Fruit fly (Drosophila melanogaster) whole organism, prepupa: Measurements from ENCODE around the gene ase.
A peak's percentile ranks its signal among the peaks of the same experiment; 100 is the strongest.

Experiments
- CG10669 ChIP-seq: fragments of 200-800 bp; sonication (Bioruptor generic); optimal IDR thresholded peaks from 3 replicates; lab custom pipeline; 2018; ENCODE audit warnings: missing biosample characterization, mild to moderate bottlenecking, missing genetic modification characterization, moderate library complexity
- CG11902 ChIP-seq: fragments of 200-800 bp; sonication (Bioruptor generic); optimal IDR thresholded peaks from 3 replicates; lab custom pipeline; 2016; ENCODE audit warnings: missing biosample characterization, missing genetic modification characterization
- CG15336 ChIP-seq: fragments of 200-800 bp; sonication (Bioruptor generic); IDR thresholded peaks from 2 replicates; pipeline ENCODE4 v1.3.6; 2022; ENCODE audit warnings: missing biosample characterization, missing genetic modification characterization
- CG1621 ChIP-seq: fragments of 200-800 bp; sonication (Bioruptor generic); optimal IDR thresholded peaks from 3 replicates; lab custom pipeline; 2018; ENCODE audit warnings: missing biosample characterization, mild to moderate bottlenecking, missing genetic modification characterization
- CG3032 ChIP-seq: fragments of 200-800 bp; optimal IDR thresholded peaks from 2 replicates; lab custom pipeline; 2019; ENCODE audit warnings: missing biosample characterization, mild to moderate bottlenecking, missing genetic modification characterization, moderate library complexity
- CG31627 ChIP-seq: fragments of 200-800 bp; sonication (Bioruptor generic); optimal IDR thresholded peaks from 3 replicates; lab custom pipeline; 2016; ENCODE audit warnings: missing biosample characterization, missing genetic modification characterization
- CG34406 ChIP-seq: fragments of 200-800 bp; sonication (Bioruptor generic); optimal IDR thresholded peaks from 3 replicates; lab custom pipeline; 2016; ENCODE audit warnings: missing biosample characterization, missing genetic modification characterization
- CG3919 ChIP-seq: fragments of 200-800 bp; sonication (Bioruptor generic); optimal IDR thresholded peaks from 3 replicates; lab custom pipeline; 2016; ENCODE audit warnings: missing biosample characterization, missing genetic modification characterization
- CG4318 ChIP-seq: fragments of 200-800 bp; sonication (Bioruptor generic); optimal IDR thresholded peaks from 3 replicates; lab custom pipeline; 2017; ENCODE audit warnings: missing biosample characterization, mild to moderate bottlenecking, missing genetic modification characterization
- CG6163 ChIP-seq: fragments of 200-800 bp; sonication (Bioruptor generic); IDR thresholded peaks from 3 replicates; pipeline ENCODE4 v1.3.6; 2022; ENCODE audit warnings: missing biosample characterization, missing genetic modification characterization
- CG6792 ChIP-seq: fragments of 200-800 bp; sonication (Bioruptor generic); optimal IDR thresholded peaks from 3 replicates; lab custom pipeline; 2016; ENCODE audit warnings: missing biosample characterization, missing genetic modification characterization
- CG6854 ChIP-seq: fragments of 200-800 bp; sonication (Bioruptor generic); optimal IDR thresholded peaks from 2 replicates; lab custom pipeline; 2017; ENCODE audit warnings: missing biosample characterization, mild to moderate bottlenecking, missing genetic modification characterization
- CG7368 ChIP-seq: fragments of 200-800 bp; sonication (Bioruptor generic); optimal IDR thresholded peaks from 3 replicates; lab custom pipeline; 2016; ENCODE audit warnings: missing biosample characterization, missing genetic modification characterization
- CG8319 ChIP-seq: fragments of 200-800 bp; sonication (Bioruptor generic); optimal IDR thresholded peaks from 3 replicates; lab custom pipeline; 2016; ENCODE audit warnings: missing biosample characterization, missing genetic modification characterization
- CG8632 ChIP-seq: fragments of 200-800 bp; sonication (Bioruptor generic); optimal IDR thresholded peaks from 3 replicates; lab custom pipeline; 2016; ENCODE audit warnings: missing biosample characterization, missing genetic modification characterization
- Eip78C ChIP-seq: fragments of 200-800 bp; sonication (Bioruptor generic); peaks from one replicate; lab custom pipeline; 2016; ENCODE audit warnings: missing biosample characterization, missing genetic modification characterization
- Eip93F ChIP-seq: fragments of 200-800 bp; sonication (Bioruptor generic); optimal IDR thresholded peaks from 2 replicates; lab custom pipeline; 2016; ENCODE audit warnings: missing biosample characterization, mild to moderate bottlenecking, missing genetic modification characterization
- Ets21C ChIP-seq: fragments of 200-800 bp; sonication (Bioruptor generic); optimal IDR thresholded peaks from 3 replicates; lab custom pipeline; 2016; ENCODE audit warnings: missing biosample characterization, missing genetic modification characterization
- Hr4 ChIP-seq: fragments of 200-800 bp; sonication (Bioruptor generic); optimal IDR thresholded peaks from 3 replicates; lab custom pipeline; 2016; ENCODE audit warnings: missing biosample characterization, missing genetic modification characterization
- Smox ChIP-seq: fragments of 200-800 bp; sonication (Bioruptor generic); optimal IDR thresholded peaks from 3 replicates; lab custom pipeline; 2016; ENCODE audit warnings: missing biosample characterization, missing genetic modification characterization
- Sox102F ChIP-seq: fragments of 200-800 bp; sonication (Bioruptor generic); optimal IDR thresholded peaks from 2 replicates; lab custom pipeline; 2016; ENCODE audit warnings: missing biosample characterization, mild to moderate bottlenecking, missing genetic modification characterization
- Sox15 ChIP-seq: fragments of 200-800 bp; sonication (Bioruptor generic); optimal IDR thresholded peaks from 3 replicates; lab custom pipeline; 2016; ENCODE audit warnings: missing biosample characterization, missing genetic modification characterization
- achi ChIP-seq: fragments of 200-800 bp; sonication (Bioruptor generic); optimal IDR thresholded peaks from 3 replicates; lab custom pipeline; 2016; ENCODE audit warnings: missing biosample characterization, missing genetic modification characterization
- dac ChIP-seq: fragments of 200-800 bp; sonication (Bioruptor generic); optimal IDR thresholded peaks from 2 replicates; lab custom pipeline; 2017; ENCODE audit warnings: missing biosample characterization, mild to moderate bottlenecking, missing genetic modification characterization
- dsx ChIP-seq: fragments of 200-800 bp; optimal IDR thresholded peaks from 3 replicates; lab custom pipeline; 2019; ENCODE audit warnings: missing biosample characterization, mild to moderate bottlenecking, missing genetic modification characterization, moderate library complexity; ENCODE audit not compliant: poor library complexity, severe bottlenecking
- eg ChIP-seq: fragments of 200-800 bp; sonication (Bioruptor generic); IDR thresholded peaks from 3 replicates; pipeline ENCODE4 v1.3.6; 2022; ENCODE audit warnings: missing biosample characterization, missing genetic modification characterization
- esn ChIP-seq: fragments of 200-800 bp; sonication (Bioruptor generic); optimal IDR thresholded peaks from 2 replicates; lab custom pipeline; 2016; ENCODE audit warnings: missing biosample characterization, mild to moderate bottlenecking, missing genetic modification characterization, moderate library complexity
- fd59A ChIP-seq: fragments of 200-800 bp; sonication (Bioruptor generic); optimal IDR thresholded peaks from 2 replicates; lab custom pipeline; 2017; ENCODE audit warnings: missing biosample characterization, mild to moderate bottlenecking, missing genetic modification characterization, missing genetic modification reagents
- fkh ChIP-seq: fragments of 200-800 bp; sonication (Bioruptor generic); optimal IDR thresholded peaks from 3 replicates; lab custom pipeline; 2017; ENCODE audit warnings: missing biosample characterization, mild to moderate bottlenecking, missing genetic modification characterization, moderate library complexity
- lz ChIP-seq: fragments of 200-800 bp; sonication (Bioruptor generic); optimal IDR thresholded peaks from 3 replicates; lab custom pipeline; 2016; ENCODE audit warnings: missing biosample characterization, missing genetic modification characterization
- pdm3 ChIP-seq: fragments of 200-800 bp; sonication (Bioruptor generic); optimal IDR thresholded peaks from 3 replicates; lab custom pipeline; 2016; ENCODE audit warnings: missing biosample characterization, missing genetic modification characterization
- salr ChIP-seq, 2 experiments: fragments of 200-800 bp; sonication (Bioruptor generic); optimal IDR thresholded peaks; 3 replicates each; lab custom pipeline; 2016 to 2018; ENCODE audit warnings: missing biosample characterization in 2 of 2, missing genetic modification characterization in 2 of 2, mild to moderate bottlenecking in 1 of 2
- topi ChIP-seq: fragments of 200-800 bp; sonication (Bioruptor generic); optimal IDR thresholded peaks from 3 replicates; lab custom pipeline; 2016; ENCODE audit warnings: missing biosample characterization, missing genetic modification characterization
- vri ChIP-seq: fragments of 200-800 bp; sonication (Bioruptor generic); optimal IDR thresholded peaks from 3 replicates; lab custom pipeline; 2016; ENCODE audit warnings: missing biosample characterization, mild to moderate bottlenecking, missing genetic modification characterization

The ase gene

DNA sequence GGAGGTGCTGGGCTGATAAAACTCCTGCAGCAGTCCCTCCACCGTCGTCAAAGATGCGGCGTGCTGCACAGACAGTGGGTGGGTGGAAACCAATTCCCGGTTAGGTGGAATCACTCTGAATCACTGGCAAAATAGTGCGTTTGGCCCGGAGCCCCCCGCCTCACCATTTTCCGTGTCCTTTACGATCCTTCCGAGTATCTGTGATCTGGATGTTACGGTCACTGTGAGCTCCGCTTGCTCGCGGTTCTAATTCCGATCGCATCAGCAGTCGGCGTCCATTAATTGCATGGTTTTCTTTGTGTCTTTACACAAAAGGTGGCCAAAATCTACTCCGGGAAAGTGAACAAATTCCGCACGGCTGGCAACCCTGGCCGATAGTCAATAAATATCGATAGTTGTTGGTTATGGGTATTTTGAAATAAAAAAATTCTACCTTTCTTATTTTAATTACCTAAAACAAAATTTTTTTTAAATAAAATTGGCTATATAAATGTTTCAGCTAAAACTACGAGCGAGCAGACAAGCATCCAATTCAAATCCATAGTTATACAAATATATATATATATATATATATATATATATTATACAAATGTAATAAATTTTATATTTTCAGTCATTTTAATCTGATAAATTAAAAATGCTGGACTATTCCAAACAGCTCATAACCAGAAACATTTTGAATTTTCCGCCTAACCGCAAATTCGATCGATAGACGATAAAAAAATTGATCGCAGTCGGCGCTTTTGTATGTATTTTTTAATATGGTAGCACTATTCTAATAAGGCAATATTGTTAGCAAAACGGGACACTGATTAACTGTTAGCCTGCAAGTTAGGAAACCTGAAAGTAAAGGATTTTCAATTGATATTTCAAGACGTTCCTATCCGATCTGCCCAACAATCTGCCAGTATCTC is 15.9 kb downstream of the ase start, which contains the start of the genes ebo and CG13373 (continued):
- TF ChIP-seq CG34406 (GFP tag; lab: Kevin White, UChicago): peak; percentile 30
- TF ChIP-seq pdm3 (GFP tag; lab: Kevin White, UChicago): no peak
- TF ChIP-seq CG15336: peak; percentile 48; the same call in 1 of the 2 replicates
- TF ChIP-seq Eip78C: peak; percentile 38
- no peak for TF ChIP-seq topi
- TF ChIP-seq CG3032 (tag; lab: Kevin White, UChicago): peak; percentile 34
- TF ChIP-seq CG6792 (GFP tag; lab: Kevin White, UChicago): peak; percentile 19
- TF ChIP-seq CG8319 (GFP tag; lab: Kevin White, UChicago): no peak
- TF ChIP-seq Sox15: no peak
- no peak for TF ChIP-seq CG3919 (GFP tag; lab: Kevin White, UChicago)

DNA sequence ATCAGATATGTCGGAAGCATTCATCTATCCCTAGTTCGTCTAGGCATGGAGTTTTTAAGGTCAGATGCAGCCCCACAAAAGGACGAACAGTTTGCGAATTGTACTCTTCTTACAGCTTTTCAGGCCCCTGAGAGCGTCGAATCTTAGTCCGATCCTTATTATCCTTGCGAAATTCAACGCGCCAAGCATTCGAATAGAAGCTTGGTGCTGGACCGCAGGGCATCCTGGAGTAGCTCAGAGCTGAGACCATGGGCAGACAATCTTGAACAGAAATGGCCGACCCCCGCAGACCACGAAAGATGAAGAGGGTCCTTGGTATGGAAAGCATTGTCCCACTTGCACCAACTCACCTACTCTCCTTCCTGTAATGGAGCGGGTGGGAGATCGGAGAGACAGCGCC is 18.2 kb downstream of the ase start, which contains the start of gene CG32817:
CG32817 (plus strand) TSS at position 301 of the 400 bp plus-strand sequence.
- TF ChIP-seq achi (GFP tag; lab: Kevin White, UChicago): no peak
- no peak for TF ChIP-seq Eip93F (GFP tag; lab: Kevin White, UChicago)
- TF ChIP-seq Smox: no peak
- TF ChIP-seq CG7368 (GFP tag; lab: Kevin White, UChicago): no peak
- TF ChIP-seq CG6854 (GFP tag; lab: Kevin White, UChicago): no peak
- no peak for TF ChIP-seq CG6163 (GFP tag; lab: Robert Waterston, UW)
- TF ChIP-seq CG11902 (GFP tag; lab: Kevin White, UChicago): no peak
- TF ChIP-seq, all 60 proteins: peak for 0

DNA sequence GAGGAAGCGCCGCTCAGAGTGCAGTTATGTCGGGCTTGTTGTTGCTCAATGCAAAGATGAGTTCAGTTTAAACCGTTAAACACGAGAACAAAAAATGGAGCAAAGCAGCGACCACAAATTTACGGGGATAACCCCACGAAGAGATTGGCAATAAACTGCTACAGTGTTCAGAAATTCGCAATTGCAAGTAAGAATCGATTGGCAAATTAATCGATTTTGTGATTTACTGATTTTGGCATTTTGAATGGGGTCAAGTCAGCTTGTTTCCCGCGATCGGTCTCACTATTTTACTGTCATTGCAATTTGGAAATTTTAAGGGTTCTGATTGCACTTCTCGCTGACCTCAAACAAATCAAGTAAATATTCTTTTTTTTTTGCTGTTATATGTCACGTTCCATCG is 21.1 kb downstream of the ase start, which contains the start of gene CG3176:
CG3176 (plus strand) TSS at position 221 of the 400 bp plus-strand sequence.
- peak; percentile 17 for TF ChIP-seq achi (GFP tag; lab: Kevin White, UChicago)

DNA sequence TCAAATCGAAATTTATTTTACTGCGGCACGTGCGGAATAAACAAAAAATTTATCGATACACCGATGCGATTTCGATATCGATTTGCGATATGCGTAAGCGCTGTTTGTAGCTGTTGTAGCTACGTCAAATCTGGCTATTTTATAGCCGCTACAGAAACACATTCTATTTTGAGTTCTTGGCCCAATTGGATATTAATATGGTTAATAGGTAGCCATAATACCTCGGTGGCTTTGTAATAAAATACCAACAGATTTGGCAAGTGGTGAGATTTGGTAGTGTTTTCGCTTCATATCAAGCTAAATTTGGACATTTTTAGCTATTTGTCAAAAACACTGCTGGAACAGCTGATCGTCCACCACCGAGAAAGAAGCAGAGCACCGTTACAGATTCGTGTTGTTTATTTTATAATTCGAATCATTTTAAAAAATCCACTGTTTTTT is 27.0 kb downstream of the ase start, which contains the start of the genes CG18273 and CG3156:
CG18273 (minus strand) TSS at position 65 of the 441 bp plus-strand sequence.
CG3156 (plus strand) TSS at position 362 of the 441 bp plus-strand sequence.
- no peak for TF ChIP-seq Sox15
- TF ChIP-seq CG31627 (GFP tag; lab: Kevin White, UChicago): peak; percentile 24
- no peak for TF ChIP-seq CG7368 (GFP tag; lab: Kevin White, UChicago)
- no peak for TF ChIP-seq CG8319 (GFP tag; lab: Kevin White, UChicago)
- peak; percentile 26 for TF ChIP-seq esn (GFP tag; lab: Kevin White, UChicago)
- no peak for TF ChIP-seq CG6163 (GFP tag; lab: Robert Waterston, UW)
- peak; percentile 30 for TF ChIP-seq CG3032 (tag; lab: Kevin White, UChicago)
- TF ChIP-seq lz (GFP tag; lab: Kevin White, UChicago): peak; percentile 1

DNA sequence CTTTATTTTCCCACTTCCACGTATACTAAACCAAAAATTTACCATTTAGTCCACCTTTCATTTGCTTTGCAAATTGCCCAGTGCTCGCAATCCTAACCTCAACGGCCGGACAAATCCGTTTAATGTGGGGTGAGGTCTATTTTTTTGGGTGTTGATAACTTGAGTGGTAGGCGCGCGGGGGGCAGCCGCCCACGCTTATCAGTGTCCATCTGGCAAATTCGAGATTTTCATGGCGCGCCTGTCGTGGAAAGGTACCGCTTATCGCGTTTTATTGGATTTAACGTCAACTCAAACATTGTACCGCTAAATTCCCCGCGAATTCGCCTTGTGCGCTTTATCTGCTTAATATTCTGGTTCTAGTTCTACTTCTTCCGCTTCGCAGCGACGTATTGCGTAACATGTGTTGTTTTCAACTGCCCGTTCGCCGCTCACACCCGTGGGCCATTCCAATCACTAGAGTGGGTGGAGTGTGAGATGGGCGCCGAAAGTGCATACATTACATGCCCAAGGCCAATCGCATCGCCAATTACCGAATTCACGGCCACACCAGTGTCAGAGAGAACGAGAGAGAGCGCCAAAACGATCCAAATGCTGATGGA is 32.3 kb downstream of the ase start:
- no peak for TF ChIP-seq CG4318
- TF ChIP-seq CG10669: no peak
- TF ChIP-seq fkh (GFP tag; lab: Kevin White, UChicago): no peak
- TF ChIP-seq lz (GFP tag; lab: Kevin White, UChicago): no peak
- peak; percentile 92 for TF ChIP-seq vri (GFP tag; lab: Kevin White, UChicago)

DNA sequence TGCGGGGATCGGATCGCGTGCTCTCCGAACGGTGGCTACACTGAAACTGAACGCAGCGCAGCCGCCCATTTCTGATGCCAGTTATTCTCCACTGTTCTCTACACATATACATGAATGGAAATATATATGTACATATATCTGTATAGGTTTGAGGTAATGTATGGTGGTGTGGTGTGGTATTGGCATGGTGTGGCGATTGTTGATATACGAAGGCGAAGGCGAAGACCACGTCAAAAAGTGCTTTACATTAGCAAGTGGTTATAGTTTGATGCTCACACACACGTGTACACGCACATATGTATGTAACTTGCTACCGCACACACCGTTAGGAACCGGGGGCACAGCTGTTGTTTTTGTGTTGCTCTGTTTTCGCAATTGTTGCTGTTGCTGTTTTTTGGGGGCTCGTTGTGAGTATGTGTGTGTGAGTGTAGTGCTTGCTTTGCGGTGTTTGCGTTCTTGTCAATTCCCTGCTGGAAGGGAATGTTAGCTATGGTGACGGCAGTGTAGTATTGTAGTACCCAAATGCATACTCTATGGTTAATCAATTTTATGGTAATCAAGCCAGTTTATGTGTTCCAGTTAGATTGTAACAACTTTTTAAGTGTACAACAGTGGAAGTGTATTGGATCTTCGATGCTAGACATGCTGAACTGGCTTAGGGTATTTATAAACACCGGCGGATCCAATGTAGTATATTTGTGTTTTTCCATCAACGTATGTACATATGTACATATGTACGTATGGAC is 33.1 kb downstream of the ase start, which contains the start of gene CG17896:
CG17896 (minus strand) TSS at position 51 of the 746 bp plus-strand sequence.
- TF ChIP-seq Sox102F (GFP tag; lab: Kevin White, UChicago): peak; percentile 98
- TF ChIP-seq salr (GFP tag; optimal IDR thresholded peaks at IDR 0.05; lab: Kevin White, UChicago): peak; percentile 97 to 98
- TF ChIP-seq Ets21C (GFP tag; lab: Kevin White, UChicago): peak; percentile 98
- TF ChIP-seq CG8319 (GFP tag; lab: Kevin White, UChicago): peak; percentile 95
- peak; percentile 98 for TF ChIP-seq CG6792 (GFP tag; lab: Kevin White, UChicago)
- TF ChIP-seq dsx (GFP tag; lab: Kevin White, UChicago): peak; percentile 96
- peak; percentile 99 for TF ChIP-seq esn (GFP tag; lab: Kevin White, UChicago)
- TF ChIP-seq CG34406 (GFP tag; lab: Kevin White, UChicago): peak; percentile 96
- peak; percentile 97 for TF ChIP-seq dac (GFP tag; lab: Kevin White, UChicago)
- TF ChIP-seq CG1621: peak; percentile 98
- TF ChIP-seq Hr4 (GFP tag; lab: Kevin White, UChicago): peak; percentile 98
- TF ChIP-seq eg: peak; percentile 98
- TF ChIP-seq lz (GFP tag; lab: Kevin White, UChicago): peak; percentile 98
- TF ChIP-seq CG8632: peak; percentile 95
- peak; percentile 93 for TF ChIP-seq CG6854 (GFP tag; lab: Kevin White, UChicago)
- peak; percentile 96 for TF ChIP-seq Eip93F (GFP tag; lab: Kevin White, UChicago)
- peak; percentile 97 for TF ChIP-seq CG10669
- peak; percentile 97 for TF ChIP-seq CG11902 (GFP tag; lab: Kevin White, UChicago)
- TF ChIP-seq Sox15: peak; percentile 96
- TF ChIP-seq fd59A (GFP tag; lab: Kevin White, UChicago): peak; percentile 96
